Worm (Caenorhabditis elegans): ENCODE results near the gene K06H7.2.

The K06H7.2 gene

ce11 chrIII:8144574-8145065, 51.2 kb downstream of the K06H7.2 start, which contains the start of the genes C14B9.8 and mrpl-18:
Gene C14B9.8, minus strand, starts transcription at chrIII:8144629.
Gene mrpl-18, plus strand, starts transcription at chrIII:8145015.
- TF ChIP-seq nhr-77 (tag; optimal IDR thresholded peaks at IDR 0.05) (no peak), egl-13 (tag; optimal IDR thresholded peaks at IDR 0.05) (peak; percentile 81), ama-1 (optimal IDR thresholded peaks at IDR 0.05) (no peak), lin-39 (tag; optimal IDR thresholded peaks at IDR 0.05) (peak; percentile 54), grh-1 (GFP tag; IDR thresholded peaks at IDR 0.05) (peak; percentile 59), lin-14 (GFP tag; optimal IDR thresholded peaks at IDR 0.05) (peak; percentile 62), snpc-4 (tag; optimal IDR thresholded peaks at IDR 0.05) (peak; percentile 47), swsn-7 (tag; optimal IDR thresholded peaks at IDR 0.05) (peak; percentile 69), ces-1 (GFP tag; optimal IDR thresholded peaks at IDR 0.05) (no peak), elt-3 (tag; optimal IDR thresholded peaks at IDR 0.05) (peak in 2 of 6 experiments; percentile 20 to 43), nhr-90 (tag; optimal IDR thresholded peaks at IDR 0.05; ENCODE audit: poor library complexity) (peak; percentile 89), Y116A8C.19 (tag; optimal IDR thresholded peaks at IDR 0.05; ENCODE audit: borderline replicate concordance) (peak; percentile 63), C04F5.9 (tag; optimal IDR thresholded peaks at IDR 0.05) (peak; percentile 78), fkh-8 (tag; optimal IDR thresholded peaks at IDR 0.05) (peak; percentile 73), lin-35 (GFP tag; optimal IDR thresholded peaks at IDR 0.05) (peak; percentile 47 to 68), hlh-4 (tag; optimal IDR thresholded peaks at IDR 0.05) (no peak), C34B4.2 (tag; optimal IDR thresholded peaks at IDR 0.05) (peak; percentile 33), fkh-4 (tag; optimal IDR thresholded peaks at IDR 0.05; ENCODE audit: borderline replicate concordance) (peak; percentile 89), zip-4 (GFP tag; optimal IDR thresholded peaks at IDR 0.05) (peak; percentile 6), ceh-90 (tag; optimal IDR thresholded peaks at IDR 0.05) (peak; percentile 93), lir-3 (tag; optimal IDR thresholded peaks at IDR 0.05; ENCODE audit: poor library complexity) (peak; percentile 95), ceh-63 (GFP tag; optimal IDR thresholded peaks at IDR 0.05) (no peak), lin-13 (GFP tag; optimal IDR thresholded peaks at IDR 0.05) (peak; percentile 50), unc-62 (GFP tag; optimal IDR thresholded peaks at IDR 0.05) (no peak), nhr-19 (GFP tag; conservative IDR thresholded peaks at IDR 0.05) (peak; percentile 70), unc-86 (tag; optimal IDR thresholded peaks at IDR 0.05) (peak; percentile 57), C16A3.4 (tag; optimal IDR thresholded peaks at IDR 0.05) (peak; percentile 29), skn-1 (tag; optimal IDR thresholded peaks at IDR 0.05) (peak; percentile 13), mab-9 (GFP tag; IDR thresholded peaks at IDR 0.05) (peak; percentile 64; the same call in 1 of the 2 replicates), pax-3 (tag; optimal IDR thresholded peaks at IDR 0.05) (peak; percentile 70), aha-1 (tag; optimal IDR thresholded peaks at IDR 0.05) (no peak), vab-15 (tag; optimal IDR thresholded peaks at IDR 0.05) (no peak), ceh-82 (tag; optimal IDR thresholded peaks at IDR 0.05) (peak; percentile 26 to 72 (median 37)), nhr-11 (tag; optimal IDR thresholded peaks at IDR 0.05) (no peak), alr-1 (tag; optimal IDR thresholded peaks at IDR 0.05; ENCODE audit: borderline replicate concordance) (no peak), irx-1 (tag; optimal IDR thresholded peaks at IDR 0.05) (peak; percentile 94), hlh-17 (GFP tag; optimal IDR thresholded peaks at IDR 0.05; ENCODE audit: borderline replicate concordance) (no peak), elt-2 (tag; optimal IDR thresholded peaks at IDR 0.05) (peak; percentile 47), mep-1 (tag; optimal IDR thresholded peaks at IDR 0.05) (peak; percentile 73), lsy-2 (tag; optimal IDR thresholded peaks at IDR 0.05) (peak; percentile 78 to 82), efl-1 (optimal IDR thresholded peaks at IDR 0.05) (peak; percentile 69 to 73), efl-1 (GFP tag; optimal IDR thresholded peaks at IDR 0.05 in 1 of 2) (peak; percentile 66 to 97), mef-2 (tag; optimal IDR thresholded peaks at IDR 0.05) (no peak), nhr-76 (tag; optimal IDR thresholded peaks at IDR 0.05) (no peak), nhr-85 (tag) (peak; percentile 87), sox-4 (tag; optimal IDR thresholded peaks at IDR 0.05) (peak; percentile 78), ceh-8 (GFP tag; optimal IDR thresholded peaks at IDR 0.05) (no peak), ceh-88 (GFP tag; IDR thresholded peaks at IDR 0.05) (peak; percentile 18; the same call in 1 of the 2 replicates), ztf-11 (tag; optimal IDR thresholded peaks at IDR 0.05) (peak in 1 of 2 experiments; percentile 89), rnt-1 (tag; optimal IDR thresholded peaks at IDR 0.05) (peak; percentile 99), mdl-1 (tag; optimal IDR thresholded peaks at IDR 0.05) (peak in 1 of 2 experiments; percentile 54), efl-3 (GFP tag; optimal IDR thresholded peaks at IDR 0.05) (no peak)
